Worm (Caenorhabditis elegans): ENCODE results near the gene F25G6.1.

The F25G6.1 gene

DNA sequence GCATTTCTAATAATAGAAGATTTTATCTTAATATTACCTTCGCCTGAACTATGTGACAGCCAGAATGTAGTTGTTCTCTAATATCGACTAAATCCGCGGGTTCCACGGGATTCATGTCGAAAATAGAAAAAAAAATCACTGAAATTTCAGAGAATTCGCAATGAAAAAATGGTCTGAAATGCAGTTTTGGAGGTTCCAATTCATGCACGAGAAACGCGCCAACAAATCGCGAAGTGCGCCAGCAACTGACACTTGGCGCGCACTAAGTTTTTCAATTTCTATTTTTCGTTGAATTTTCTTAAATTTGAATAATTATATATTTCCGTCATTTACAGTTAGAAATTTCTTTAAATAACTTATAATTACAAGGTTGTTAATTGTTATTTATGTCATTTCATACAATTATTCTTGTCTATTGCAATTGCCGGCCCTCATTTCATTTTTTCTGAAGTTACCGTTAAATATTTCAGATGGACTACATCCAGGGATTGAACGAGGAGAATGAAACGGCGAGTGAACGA, 5.0 kb upstream of the F25G6.1 start, which contains the start of the genes F25G6.9 and symk-1 (continued):
- TF ChIP-seq egl-43 (GFP tag; IDR thresholded peaks at IDR 0.05) (no peak), attf-4 (tag; optimal IDR thresholded peaks at IDR 0.05) (no peak), ceh-62 (tag; optimal IDR thresholded peaks at IDR 0.05) (no peak), nhr-11 (tag; optimal IDR thresholded peaks at IDR 0.05) (no peak), lin-39 (tag; optimal IDR thresholded peaks at IDR 0.05) (no peak), zip-11 (GFP tag; IDR thresholded peaks at IDR 0.05) (no peak), nhr-6 (tag; optimal IDR thresholded peaks at IDR 0.05) (peak; percentile 35), nhr-111 (GFP tag; optimal IDR thresholded peaks at IDR 0.05) (no peak), nhr-10 (tag; optimal IDR thresholded peaks at IDR 0.05) (no peak), zip-2 (tag; optimal IDR thresholded peaks at IDR 0.05) (no peak), skn-1 (tag; optimal IDR thresholded peaks at IDR 0.05) (no peak), fos-1 (tag; optimal IDR thresholded peaks at IDR 0.05) (no peak), T20F7.1 (GFP tag; optimal IDR thresholded peaks at IDR 0.05) (no peak), madf-5 (GFP tag; IDR thresholded peaks at IDR 0.05) (no peak), D1046.2 (GFP tag; IDR thresholded peaks at IDR 0.05) (no peak), tra-1 (GFP tag; IDR thresholded peaks at IDR 0.05) (0 out of 2 replicates have a peak, but pooled peaks have one; percentile 14), unc-130 (GFP tag; optimal IDR thresholded peaks at IDR 0.05) (no peak), dmd-6 (GFP tag; IDR thresholded peaks at IDR 0.05) (peak; percentile 46), lin-38 (GFP tag; IDR thresholded peaks at IDR 0.05) (no peak), egl-27 (tag; optimal IDR thresholded peaks at IDR 0.05) (no peak), spr-3 (GFP tag; optimal IDR thresholded peaks at IDR 0.05) (no peak), dve-1 (tag; optimal IDR thresholded peaks at IDR 0.05; ENCODE audit: insufficient read depth) (peak; percentile 54), nhr-42 (GFP tag; IDR thresholded peaks at IDR 0.05) (no peak), mxl-2 (GFP tag; conservative IDR thresholded peaks at IDR 0.05) (no peak), hmg-1.1 (GFP tag; IDR thresholded peaks at IDR 0.05) (peak; percentile 70), hif-1 (tag; optimal IDR thresholded peaks at IDR 0.05) (no peak), ztf-11 (tag; optimal IDR thresholded peaks at IDR 0.05) (no peak), F10B5.3 (tag; optimal IDR thresholded peaks at IDR 0.05) (peak; percentile 39), lir-3 (tag; optimal IDR thresholded peaks at IDR 0.05) (no peak), gei-8 (GFP tag; optimal IDR thresholded peaks at IDR 0.05) (no peak)

DNA sequence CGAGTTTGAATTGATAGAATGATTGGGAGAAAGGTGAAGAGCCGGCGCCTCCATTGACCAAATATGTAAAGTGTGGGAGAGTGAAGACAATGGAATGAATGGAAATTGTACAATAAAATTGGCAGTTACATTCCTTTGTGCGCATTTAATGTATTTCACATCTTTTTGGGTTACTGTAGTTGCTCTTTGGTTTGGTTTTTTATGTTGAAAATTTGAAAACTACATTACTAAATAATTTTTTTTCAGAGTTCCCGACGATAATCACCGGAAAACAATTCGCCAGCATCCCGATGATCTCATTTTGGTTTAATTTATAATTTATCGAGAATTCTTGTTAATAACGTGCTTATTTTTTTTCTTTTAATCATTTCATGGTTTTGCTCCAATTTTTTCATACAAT, 6.1 kb downstream of the F25G6.1 start, which contains the start of gene C10B5.1:
Gene C10B5.1, plus strand, starts transcription at position 301 of the 400 bp plus-strand sequence.
- no peak for TF ChIP-seq unc-39 (tag; optimal IDR thresholded peaks at IDR 0.05)
- TF ChIP-seq egl-27 (tag; optimal IDR thresholded peaks at IDR 0.05): no peak
- no peak for TF ChIP-seq pha-4 (GFP tag; IDR thresholded peaks at IDR 0.05)
- no peak for TF ChIP-seq pha-4 (tag; optimal IDR thresholded peaks at IDR 0.05)
- no peak for TF ChIP-seq zip-2 (tag; optimal IDR thresholded peaks at IDR 0.05)
- no peak for TF ChIP-seq attf-4 (tag; optimal IDR thresholded peaks at IDR 0.05)

DNA sequence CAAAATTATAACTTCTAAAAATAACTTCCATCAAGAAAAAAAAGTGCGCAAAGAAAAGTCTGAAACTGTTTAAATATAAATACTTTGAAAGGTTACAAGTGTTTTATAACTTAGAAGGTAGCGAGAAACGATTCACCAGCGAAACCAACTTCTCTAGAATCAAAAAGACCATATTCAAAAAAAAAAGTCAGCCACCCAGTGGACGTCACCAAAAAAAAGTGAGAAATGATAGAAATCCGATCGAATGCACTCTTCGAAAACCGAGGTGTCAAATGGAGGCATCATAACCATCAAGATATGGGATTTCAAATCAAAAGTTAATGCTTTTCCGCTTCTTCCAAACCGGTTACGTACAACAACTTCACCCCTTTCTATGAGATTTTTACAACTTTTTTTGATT, 11.6 kb downstream of the F25G6.1 start:
- no peak for TF ChIP-seq mxl-3 (GFP tag; optimal IDR thresholded peaks at IDR 0.05)
- no peak for TF ChIP-seq ces-1 (GFP tag; optimal IDR thresholded peaks at IDR 0.05)
- TF ChIP-seq ZK546.5 (tag; optimal IDR thresholded peaks at IDR 0.05): no peak
- no peak for TF ChIP-seq R02D3.7 (tag; optimal IDR thresholded peaks at IDR 0.05)
- TF ChIP-seq F26F4.8 (GFP tag; conservative IDR thresholded peaks at IDR 0.05): no peak
- TF ChIP-seq php-3 (GFP tag; IDR thresholded peaks at IDR 0.05): no peak
- TF ChIP-seq nhr-77 (tag; optimal IDR thresholded peaks at IDR 0.05): no peak
